Fruit fly (Drosophila melanogaster) whole organism, embryonic: ENCODE results near the gene da.
A peak's percentile ranks its signal among the peaks of the same experiment; 100 is the strongest.

Source experiments
- ATbp ChIP-seq: fragments of 200-800 bp; sonication (Bioruptor generic); optimal IDR thresholded peaks from 2 replicates; lab custom pipeline; 2017; ENCODE audit warnings: missing biosample characterization, mild to moderate bottlenecking, missing genetic modification characterization, missing genetic modification reagents
- Asciz ChIP-seq: fragments of 200-800 bp; sonication (Bioruptor generic); optimal IDR thresholded peaks from 2 replicates; lab custom pipeline; 2017; ENCODE audit warnings: missing biosample characterization, mild to moderate bottlenecking, missing genetic modification characterization, missing genetic modification reagents
- BEAF-32 ChIP-seq: fragments of 200-800 bp; sonication (Bioruptor generic); optimal IDR thresholded peaks from 3 replicates; lab custom pipeline; 2017; ENCODE audit warnings: missing biosample characterization, missing genetic modification characterization, mild to moderate bottlenecking, moderate library complexity, missing genetic modification reagents
- BtbVII ChIP-seq: fragments of 200-800 bp; sonication (Bioruptor generic); optimal IDR thresholded peaks from 3 replicates; lab custom pipeline; 2017; ENCODE audit warnings: missing biosample characterization, mild to moderate bottlenecking, missing genetic modification characterization
- CG10654 ChIP-seq: fragments of 200-800 bp; sonication (Bioruptor generic); optimal IDR thresholded peaks from 2 replicates; lab custom pipeline; 2016; ENCODE audit warnings: missing biosample characterization, missing genetic modification characterization
- CG10959 ChIP-seq: fragments of 200-800 bp; sonication (Bioruptor generic); IDR thresholded peaks from 2 replicates; pipeline ENCODE4 v1.3.6; 2022; ENCODE audit warnings: missing biosample characterization, missing genetic modification characterization
- CG11456 ChIP-seq: fragments of 200-800 bp; sonication (Bioruptor generic); IDR thresholded peaks from 3 replicates; pipeline ENCODE4 v1.3.6; 2022; ENCODE audit warnings: missing biosample characterization, missing genetic modification characterization
- CG11696 ChIP-seq: fragments of 200-800 bp; sonication (Bioruptor generic); IDR thresholded peaks from 2 replicates; pipeline ENCODE4 v1.3.6; 2022; ENCODE audit warnings: missing biosample characterization, missing genetic modification characterization
- CG12659 ChIP-seq: fragments of 200-800 bp; sonication (Bioruptor generic); optimal IDR thresholded peaks from 3 replicates; lab custom pipeline; 2017; ENCODE audit warnings: mild to moderate bottlenecking, missing biosample characterization, missing genetic modification reagents, missing genetic modification characterization
- CG12942 ChIP-seq: fragments of 200-800 bp; sonication (Bioruptor generic); optimal IDR thresholded peaks from 3 replicates; lab custom pipeline; 2016; ENCODE audit warnings: missing biosample characterization, missing genetic modification characterization
- CG13775 ChIP-seq: fragments of 200-800 bp; sonication (Bioruptor generic); optimal IDR thresholded peaks from 3 replicates; lab custom pipeline; 2017; ENCODE audit warnings: missing biosample characterization, mild to moderate bottlenecking, missing genetic modification characterization
- CG18599 ChIP-seq: fragments of 200-800 bp; sonication (Bioruptor generic); optimal IDR thresholded peaks from 3 replicates; lab custom pipeline; 2017; ENCODE audit warnings: missing biosample characterization, missing genetic modification characterization, mild to moderate bottlenecking, moderate library complexity, missing genetic modification reagents
- CG2120 ChIP-seq: fragments of 200-800 bp; sonication (Bioruptor generic); optimal IDR thresholded peaks from 3 replicates; lab custom pipeline; 2016; ENCODE audit warnings: missing biosample characterization, missing genetic modification characterization
- CG31441 ChIP-seq: fragments of 200-800 bp; sonication (Bioruptor generic); IDR thresholded peaks from 2 replicates; pipeline ENCODE4 v1.3.6; 2022; ENCODE audit warnings: missing biosample characterization, missing genetic modification characterization
- CG5180 ChIP-seq: fragments of 200-800 bp; sonication (Bioruptor generic); optimal IDR thresholded peaks from 3 replicates; lab custom pipeline; 2017; ENCODE audit warnings: missing biosample characterization, missing genetic modification characterization, mild to moderate bottlenecking, moderate library complexity, missing genetic modification reagents
- CG6654 ChIP-seq: fragments of 200-800 bp; sonication (Bioruptor generic); optimal IDR thresholded peaks from 2 replicates; lab custom pipeline; 2017; ENCODE audit warnings: missing biosample characterization, mild to moderate bottlenecking, missing genetic modification characterization
- CG8388 ChIP-seq: fragments of 200-800 bp; sonication (Bioruptor generic); optimal IDR thresholded peaks from 2 replicates; lab custom pipeline; 2019; ENCODE audit warnings: missing biosample characterization, mild to moderate bottlenecking, missing genetic modification characterization, moderate library complexity
- CG9727 ChIP-seq: fragments of 200-800 bp; sonication (Bioruptor generic); optimal IDR thresholded peaks from 3 replicates; lab custom pipeline; 2017; ENCODE audit warnings: missing biosample characterization, mild to moderate bottlenecking, missing genetic modification characterization
- CG9932 ChIP-seq: fragments of 200-800 bp; sonication (Bioruptor generic); IDR thresholded peaks from 2 replicates; pipeline ENCODE4 v1.3.6; 2022; ENCODE audit warnings: missing biosample characterization, missing genetic modification characterization
- CTCF ChIP-seq: fragments of 200-800 bp; sonication (Bioruptor generic); optimal IDR thresholded peaks from 2 replicates; lab custom pipeline; 2017; ENCODE audit warnings: missing biosample characterization, mild to moderate bottlenecking, missing genetic modification characterization, moderate library complexity
- Chrac-16 ChIP-seq: fragments of 200-800 bp; sonication (Bioruptor generic); optimal IDR thresholded peaks from 3 replicates; lab custom pipeline; 2016; ENCODE audit warnings: missing biosample characterization, missing genetic modification characterization
- CkIIα-i1 ChIP-seq: fragments of 200-800 bp; sonication (Bioruptor generic); IDR thresholded peaks from 2 replicates; pipeline ENCODE4 v1.3.6; 2022; ENCODE audit warnings: missing biosample characterization, missing genetic modification characterization
- CoRest ChIP-seq: fragments of 200-800 bp; sonication (Bioruptor generic); optimal IDR thresholded peaks from 3 replicates; lab custom pipeline; 2018; ENCODE audit warnings: missing biosample characterization, mild to moderate bottlenecking, missing genetic modification characterization, moderate library complexity
- CrebB ChIP-seq: fragments of 200-800 bp; sonication (Bioruptor generic); optimal IDR thresholded peaks from 3 replicates; lab custom pipeline; 2018; ENCODE audit warnings: missing biosample characterization, mild to moderate bottlenecking, missing genetic modification characterization
- Deaf1 ChIP-seq: fragments of 200-800 bp; optimal IDR thresholded peaks from 3 replicates; lab custom pipeline; 2019; ENCODE audit warnings: missing biosample characterization, mild to moderate bottlenecking, missing genetic modification characterization, moderate library complexity
- Dp ChIP-seq: fragments of 200-800 bp; sonication (Bioruptor generic); optimal IDR thresholded peaks from 2 replicates; lab custom pipeline; 2018; ENCODE audit warnings: missing biosample characterization, mild to moderate bottlenecking, missing genetic modification characterization, moderate library complexity
- Elba2 ChIP-seq: fragments of 200-800 bp; sonication (Bioruptor generic); optimal IDR thresholded peaks from 3 replicates; lab custom pipeline; 2016; ENCODE audit warnings: missing biosample characterization, missing genetic modification characterization
- Fer2 ChIP-seq: fragments of 200-800 bp; sonication (Bioruptor generic); optimal IDR thresholded peaks from 2 replicates; lab custom pipeline; 2018; ENCODE audit warnings: missing biosample characterization, mild to moderate bottlenecking, missing genetic modification characterization, moderate library complexity
- Hr3 ChIP-seq: fragments of 200-800 bp; sonication (Bioruptor generic); optimal IDR thresholded peaks from 3 replicates; lab custom pipeline; 2016; ENCODE audit warnings: missing biosample characterization, missing genetic modification characterization
- Hr51 ChIP-seq, 2 experiments: fragments of 200-800 bp; sonication (Bioruptor generic); optimal IDR thresholded peaks; 2 replicates in 1 of 2; 3 replicates in 1 of 2; lab custom pipeline; 2016 to 2018; ENCODE audit warnings: missing biosample characterization in 2 of 2, missing genetic modification characterization in 2 of 2, mild to moderate bottlenecking in 1 of 2, moderate library complexity in 1 of 2
- Hsf ChIP-seq: fragments of 200-800 bp; sonication (Bioruptor generic); optimal IDR thresholded peaks from 3 replicates; lab custom pipeline; 2016; ENCODE audit warnings: missing biosample characterization, missing genetic modification characterization
- MBD-R2 ChIP-seq: fragments of 200-800 bp; sonication (Bioruptor generic); IDR thresholded peaks from 2 replicates; pipeline ENCODE4 v1.3.6; 2022; ENCODE audit warnings: missing biosample characterization, missing genetic modification characterization
- Mes4 ChIP-seq: fragments of 200-800 bp; sonication (Bioruptor generic); optimal IDR thresholded peaks from 2 replicates; lab custom pipeline; 2016; ENCODE audit warnings: missing biosample characterization, missing genetic modification characterization
- NfI ChIP-seq: fragments of 200-800 bp; sonication (Bioruptor generic); optimal IDR thresholded peaks from 3 replicates; lab custom pipeline; 2018; ENCODE audit warnings: missing biosample characterization, mild to moderate bottlenecking, missing genetic modification characterization, moderate library complexity
- Oli ChIP-seq: fragments of 200-800 bp; sonication (Bioruptor generic); optimal IDR thresholded peaks from 2 replicates; lab custom pipeline; 2018; ENCODE audit warnings: missing biosample characterization, mild to moderate bottlenecking, missing genetic modification characterization, moderate library complexity
- Opbp ChIP-seq: fragments of 200-800 bp; sonication (Bioruptor generic); IDR thresholded peaks from 3 replicates; pipeline ENCODE4 v1.3.6; 2022; ENCODE audit warnings: missing biosample characterization, missing genetic modification characterization; ENCODE audit not compliant: partially characterized antibody
- Rx ChIP-seq: fragments of 200-800 bp; sonication (Bioruptor generic); IDR thresholded peaks from 2 replicates; pipeline ENCODE4 v1.3.6; 2022; ENCODE audit warnings: missing biosample characterization, missing genetic modification characterization
- Sin3A ChIP-seq: fragments of >200 bp; optimal IDR thresholded peaks from 2 replicates; lab custom pipeline; 2018
- Xrp1 ChIP-seq: fragments of 200-800 bp; sonication (Bioruptor generic); IDR thresholded peaks from 2 replicates; pipeline ENCODE4 v1.3.6; 2022; ENCODE audit warnings: missing biosample characterization, missing genetic modification characterization
- ab ChIP-seq: fragments of 200-800 bp; sonication (Bioruptor generic); optimal IDR thresholded peaks from 2 replicates; lab custom pipeline; 2016; ENCODE audit warnings: missing biosample characterization, missing genetic modification characterization
- abd-A ChIP-seq: fragments of 200-800 bp; sonication (Bioruptor generic); optimal IDR thresholded peaks from 3 replicates; lab custom pipeline; 2019; ENCODE audit warnings: missing biosample characterization, mild to moderate bottlenecking, missing genetic modification characterization, moderate library complexity
- az2 ChIP-seq: fragments of 200-800 bp; sonication (Bioruptor generic); optimal IDR thresholded peaks from 3 replicates; lab custom pipeline; 2016; ENCODE audit warnings: missing biosample characterization, missing genetic modification characterization
- bab2 ChIP-seq: fragments of 200-800 bp; sonication (Bioruptor generic); optimal IDR thresholded peaks from 2 replicates; lab custom pipeline; 2016; ENCODE audit warnings: missing biosample characterization, missing genetic modification characterization
- bcd ChIP-seq: fragments of 200-800 bp; sonication (Bioruptor generic); optimal IDR thresholded peaks from 2 replicates; lab custom pipeline; 2017; ENCODE audit warnings: missing biosample characterization, mild to moderate bottlenecking, missing genetic modification characterization
- bsh ChIP-seq, 2 experiments: fragments of 200-800 bp; sonication (Bioruptor generic); optimal IDR thresholded peaks; 2 replicates each; lab custom pipeline; 2017 to 2018; ENCODE audit warnings: mild to moderate bottlenecking in 2 of 2, missing biosample characterization in 2 of 2, missing genetic modification characterization in 2 of 2, moderate library complexity in 1 of 2
- cad ChIP-seq: fragments of >200 bp; optimal IDR thresholded peaks from 2 replicates; lab custom pipeline; 2017; ENCODE audit warnings: missing biosample characterization, missing genetic modification characterization
- exex ChIP-seq: fragments of 200-800 bp; sonication (Bioruptor generic); optimal IDR thresholded peaks from 4 replicates; lab custom pipeline; 2018; ENCODE audit warnings: missing biosample characterization, mild to moderate bottlenecking, missing genetic modification characterization, moderate library complexity
- grau ChIP-seq: fragments of 200-800 bp; optimal IDR thresholded peaks from 3 replicates; lab custom pipeline; 2019; ENCODE audit warnings: missing biosample characterization, mild to moderate bottlenecking, missing genetic modification characterization, moderate library complexity
- hkb ChIP-seq, 2 experiments: fragments of 200-800 bp in 1 of 2; fragments of >200 bp in 1 of 2; sonication (Bioruptor generic) in 1 of 2; IDR thresholded peaks in 1 of 2; optimal IDR thresholded peaks in 1 of 2; 2 replicates each; pipeline versions ENCODE4 v1.3.6 to Lab custom; 2017 to 2022; ENCODE audit warnings: missing biosample characterization in 1 of 2, missing genetic modification characterization in 1 of 2
- seq ChIP-seq: fragments of 200-800 bp; sonication (Bioruptor generic); IDR thresholded peaks from 2 replicates; pipeline ENCODE4 v1.3.6; 2022; ENCODE audit warnings: missing biosample characterization, missing genetic modification characterization
- shn ChIP-seq: fragments of 200-800 bp; sonication (Bioruptor generic); optimal IDR thresholded peaks from 3 replicates; lab custom pipeline; 2016; ENCODE audit warnings: missing biosample characterization, missing genetic modification characterization

da gene

DNA sequence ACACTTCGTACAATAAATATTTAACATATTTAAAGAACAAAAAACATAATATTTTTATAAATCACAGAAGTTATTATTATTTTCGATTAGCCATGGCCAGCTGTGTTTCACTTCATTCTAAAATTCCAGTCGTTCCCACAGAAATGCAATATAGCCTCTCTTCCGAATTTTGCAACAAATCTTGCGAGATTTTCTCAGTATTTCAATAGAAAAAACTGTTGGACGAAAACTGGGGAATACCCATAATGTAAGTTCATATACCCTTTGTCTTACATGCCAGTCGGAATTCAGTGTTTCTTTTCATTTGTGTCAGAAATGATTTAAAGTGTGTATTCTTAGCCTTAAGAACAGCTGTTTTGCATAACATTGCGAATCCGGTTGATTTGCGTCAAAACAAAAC, 31.4 kb upstream of the da start, which contains the start of the genes CtsL4 and ClpP (continued):
- peak in 1 of 2 experiments; percentile 2 for TF ChIP-seq Hr51 (GFP tag; optimal IDR thresholded peaks at IDR 0.05; lab: Kevin White, UChicago)
- TF ChIP-seq Hr3 (GFP tag; lab: Kevin White, UChicago) = peak; percentile 51
- TF ChIP-seq bsh (GFP tag; optimal IDR thresholded peaks at IDR 0.05; lab: Kevin White, UChicago) = peak in 1 of 2 experiments; percentile 33
- peak; percentile 37 for TF ChIP-seq CG13775 (GFP tag; lab: Kevin White, UChicago)
- TF ChIP-seq az2 (GFP tag; lab: Kevin White, UChicago) = peak; percentile 52
- TF ChIP-seq CG11456 (GFP tag; lab: Robert Waterston, UW) = peak; percentile 35; the same call in 1 of the 3 replicates
- TF ChIP-seq CG5180 (GFP tag; lab: Kevin White, UChicago) = no peak
- TF ChIP-seq exex (tag; lab: Kevin White, UChicago) = no peak
- no peak for TF ChIP-seq CG9727 (GFP tag; lab: Kevin White, UChicago)
- peak; percentile 4 for TF ChIP-seq CG10654 (GFP tag; lab: Kevin White, UChicago)
- TF ChIP-seq Sin3A (lab: Kevin White, UChicago) = no peak
- TF ChIP-seq abd-A (tag; lab: Kevin White, UChicago) = no peak
- peak; percentile 95 for TF ChIP-seq MBD-R2 (GFP tag; lab: Robert Waterston, UW)
- TF ChIP-seq Hsf (GFP tag; lab: Kevin White, UChicago) = peak; percentile 59
- TF ChIP-seq Fer2 = no peak
- no peak for TF ChIP-seq CG6654 (GFP tag; lab: Kevin White, UChicago)
- peak; percentile 31 for TF ChIP-seq BEAF-32
- TF ChIP-seq CG9932 (GFP tag; lab: Robert Waterston, UW) = no peak; the same call in 1 of the 2 replicates
- no peak for TF ChIP-seq Rx
- TF ChIP-seq CG31441 (GFP tag; lab: Robert Waterston, UW) = no peak
- peak; percentile 1 for TF ChIP-seq CG12942
- peak; percentile 52 for TF ChIP-seq Chrac-16
- TF ChIP-seq Mes4 = no peak
- no peak for TF ChIP-seq CTCF
- TF ChIP-seq CG8388 = peak; percentile 68
- TF ChIP-seq CG12659 (GFP tag; lab: Kevin White, UChicago) = peak; percentile 76
- TF ChIP-seq Oli (tag; lab: Kevin White, UChicago) = peak; percentile 45
- no peak for TF ChIP-seq hkb (optimal IDR thresholded peaks at IDR 0.05; lab: Kevin White, UChicago)
- 0 out of 2 replicates have a peak, but pooled peaks have one; percentile 34 for TF ChIP-seq hkb (GFP tag; IDR thresholded peaks at IDR 0.05; lab: Robert Waterston, UW)
- TF ChIP-seq Elba2 (GFP tag; lab: Kevin White, UChicago) = peak; percentile 59
- TF ChIP-seq Opbp (GFP tag; lab: Robert Waterston, UW) = no peak
- TF ChIP-seq bab2 (GFP tag; lab: Kevin White, UChicago) = no peak
- TF ChIP-seq grau (tag; lab: Kevin White, UChicago) = peak; percentile 60
- TF ChIP-seq CrebB = no peak
- TF ChIP-seq seq (GFP tag; lab: Robert Waterston, UW) = no peak
- no peak for TF ChIP-seq CG11696 (GFP tag; lab: Robert Waterston, UW)
- peak; percentile 75 for TF ChIP-seq CoRest (tag; lab: Kevin White, UChicago)
- no peak for TF ChIP-seq Asciz (GFP tag; lab: Kevin White, UChicago)
- no peak for TF ChIP-seq ab (GFP tag; lab: Kevin White, UChicago)
- TF ChIP-seq Deaf1 (tag; lab: Kevin White, UChicago) = no peak
- TF ChIP-seq ATbp (GFP tag; lab: Kevin White, UChicago) = no peak
- TF ChIP-seq bcd (GFP tag; lab: Kevin White, UChicago) = no peak
- TF ChIP-seq BtbVII (GFP tag; lab: Kevin White, UChicago) = no peak
- TF ChIP-seq CG10959 = no peak
- TF ChIP-seq NfI (GFP tag; lab: Kevin White, UChicago) = peak; percentile 18
- TF ChIP-seq Xrp1 (GFP tag; lab: Robert Waterston, UW) = peak; percentile 33; the same call in 1 of the 2 replicates
- peak; percentile 64 for TF ChIP-seq CG2120
- peak; percentile 5 for TF ChIP-seq Dp (GFP tag; lab: Kevin White, UChicago)
- no peak for TF ChIP-seq cad (GFP tag; lab: Kevin White, UChicago)
- no peak for TF ChIP-seq CkIIα-i1 (GFP tag; lab: Robert Waterston, UW)
- TF ChIP-seq shn (GFP tag; lab: Kevin White, UChicago) = peak; percentile 35
- no peak for TF ChIP-seq CG18599 (GFP tag; lab: Kevin White, UChicago)
